Worm (Caenorhabditis elegans) whole organism, young adult: ENCODE results near the gene nhr-227.

ENCODE experiments used
- C17E4.6 ChIP-seq: fragments of 200-800 bp; sonication (Bioruptor generic); IDR thresholded peaks from 2 replicates; pipeline ENCODE4 v1.3.6; 2022; ENCODE audit warnings: missing genetic modification reagents, missing genetic modification characterization, missing compliant biosample characterization
- D2030.7 ChIP-seq: fragments of 200-800 bp; sonication (Bioruptor generic); IDR thresholded peaks from 2 replicates; pipeline ENCODE4 v1.3.6; 2022; ENCODE audit warnings: missing genetic modification reagents, missing genetic modification characterization, missing compliant biosample characterization
- F22D6.2 ChIP-seq: sonication (generic microtip); optimal IDR thresholded peaks from 2 replicates; lab custom pipeline; 2016; ENCODE audit warnings: mild to moderate bottlenecking, missing genetic modification characterization, missing compliant biosample characterization
- F33H1.4 ChIP-seq: fragments of 200-800 bp; sonication (Bioruptor generic); IDR thresholded peaks from 2 replicates; pipeline ENCODE4 v1.3.6; 2022; ENCODE audit warnings: missing genetic modification reagents, missing genetic modification characterization, missing compliant biosample characterization
- F57A8.1 ChIP-seq: fragments of 200-800 bp; sonication (Bioruptor generic); optimal IDR thresholded peaks from 2 replicates; lab custom pipeline; 2018; ENCODE audit warnings: mild to moderate bottlenecking, missing genetic modification characterization, moderate library complexity, missing compliant biosample characterization
- T26A5.8 ChIP-seq: sonication (generic microtip); optimal IDR thresholded peaks from 2 replicates; lab custom pipeline; 2016; ENCODE audit warnings: missing genetic modification characterization, missing compliant biosample characterization
- Y53F4B.3 ChIP-seq: fragments of 200-800 bp; sonication (Bioruptor generic); IDR thresholded peaks from 2 replicates; pipeline ENCODE4 v1.3.6; 2022; ENCODE audit warnings: missing genetic modification reagents, missing genetic modification characterization, missing compliant biosample characterization
- Y53G8AR.9 ChIP-seq: fragments of 200-800 bp; sonication (Bioruptor generic); conservative IDR thresholded peaks from 2 replicates; pipeline ENCODE4 v1.3.6; 2022; ENCODE audit warnings: missing genetic modification reagents, missing genetic modification characterization, missing compliant biosample characterization
- akir-1 ChIP-seq: fragments of 200-800 bp; sonication (Bioruptor generic); optimal IDR thresholded peaks from 2 replicates; lab custom pipeline; 2018; ENCODE audit warnings: mild to moderate bottlenecking, missing genetic modification characterization, moderate library complexity, missing compliant biosample characterization
- ama-1 ChIP-seq, 3 experiments: fragments of 150-350 bp in 1 of 3; sonication (generic microtip) in 2 of 3; optimal IDR thresholded peaks; 2 replicates each; lab custom pipeline; 2014 to 2018; ENCODE audit warnings: missing biosample characterization in 2 of 3, missing genetic modification characterization in 2 of 3, missing genetic modification reagents in 2 of 3
- aptf-2 ChIP-seq: fragments of 200-800 bp; sonication (Bioruptor generic); conservative IDR thresholded peaks from 2 replicates; pipeline ENCODE4 v1.3.6; 2022; ENCODE audit warnings: missing genetic modification reagents, missing genetic modification characterization, missing compliant biosample characterization
- attf-5 ChIP-seq: fragments of 200-800 bp; sonication (Bioruptor generic); optimal IDR thresholded peaks from 2 replicates; lab custom pipeline; 2018; ENCODE audit warnings: mild to moderate bottlenecking, missing genetic modification characterization, missing compliant biosample characterization
- ccch-3 ChIP-seq: fragments of 200-800 bp; sonication (Bioruptor generic); optimal IDR thresholded peaks from 2 replicates; lab custom pipeline; 2018; ENCODE audit warnings: mild to moderate bottlenecking, missing genetic modification characterization, missing compliant biosample characterization
- ceh-40 ChIP-seq: fragments of 200-800 bp; sonication (Bioruptor generic); IDR thresholded peaks from 2 replicates; pipeline ENCODE4 v1.3.6; 2022; ENCODE audit warnings: missing genetic modification characterization, missing compliant biosample characterization
- die-1 ChIP-seq: sonication (generic microtip); optimal IDR thresholded peaks from 2 replicates; lab custom pipeline; 2016; ENCODE audit warnings: missing genotype, mild to moderate bottlenecking, missing genetic modification characterization, missing compliant biosample characterization
- dox-1 ChIP-seq: fragments of 200-800 bp; sonication (Bioruptor generic); IDR thresholded peaks from 2 replicates; pipeline ENCODE4 v1.3.6; 2022; ENCODE audit warnings: missing genetic modification reagents, missing genetic modification characterization, missing compliant biosample characterization
- efl-1 ChIP-seq: fragments of 150-350 bp; optimal IDR thresholded peaks from 2 replicates; lab custom pipeline; 2014; ENCODE audit warnings: missing biosample characterization, missing genetic modification reagents, missing genetic modification characterization
- ekl-4 ChIP-seq: fragments of 200-800 bp; sonication (Bioruptor generic); IDR thresholded peaks from 2 replicates; pipeline ENCODE4 v1.3.6; 2022; ENCODE audit warnings: missing genetic modification reagents, missing genetic modification characterization, missing compliant biosample characterization
- ets-4 ChIP-seq: fragments of 200-800 bp; sonication (Bioruptor generic); optimal IDR thresholded peaks from 2 replicates; lab custom pipeline; 2018; ENCODE audit warnings: mild to moderate bottlenecking, missing genetic modification characterization, missing compliant biosample characterization
- fkh-3 ChIP-seq: sonication (generic microtip); optimal IDR thresholded peaks from 2 replicates; lab custom pipeline; 2016; ENCODE audit warnings: mild to moderate bottlenecking, missing genetic modification characterization, missing compliant biosample characterization
- hlh-12 ChIP-seq: sonication (generic microtip); optimal IDR thresholded peaks from 2 replicates; lab custom pipeline; 2016; ENCODE audit warnings: missing genetic modification characterization, missing compliant biosample characterization
- hmg-1.2 ChIP-seq: fragments of 200-800 bp; sonication (Bioruptor generic); IDR thresholded peaks from 2 replicates; pipeline ENCODE4 v1.3.6; 2022; ENCODE audit warnings: missing genetic modification reagents, missing genetic modification characterization, missing compliant biosample characterization
- hrde-1 ChIP-seq: sonication (generic microtip); optimal IDR thresholded peaks from 2 replicates; lab custom pipeline; 2016; ENCODE audit warnings: missing genetic modification characterization, mild to moderate bottlenecking, missing compliant biosample characterization, moderate library complexity, missing genotype, missing genetic modification reagents, borderline replicate concordance
- lag-1 ChIP-seq: fragments of 200-800 bp; sonication (Bioruptor generic); IDR thresholded peaks from 2 replicates; pipeline ENCODE4 v1.3.6; 2022; ENCODE audit warnings: missing genetic modification reagents, missing genetic modification characterization, missing compliant biosample characterization
- lin-54 ChIP-seq: fragments of 200-800 bp; sonication (Bioruptor generic); optimal IDR thresholded peaks from 2 replicates; lab custom pipeline; 2018; ENCODE audit warnings: mild to moderate bottlenecking, missing genetic modification characterization, missing compliant biosample characterization
- nfyb-1 ChIP-seq: fragments of 200-800 bp; sonication (Bioruptor generic); IDR thresholded peaks from 2 replicates; pipeline ENCODE4 v1.3.6; 2022; ENCODE audit warnings: missing genetic modification reagents, missing genetic modification characterization, missing compliant biosample characterization
- nhr-120 ChIP-seq: fragments of 200-800 bp; sonication (Bioruptor generic); IDR thresholded peaks from 2 replicates; pipeline ENCODE4 v1.3.6; 2022; ENCODE audit warnings: missing genetic modification characterization, missing compliant biosample characterization
- nhr-179 ChIP-seq: sonication (generic microtip); optimal IDR thresholded peaks from 2 replicates; lab custom pipeline; 2016; ENCODE audit warnings: mild to moderate bottlenecking, missing genetic modification characterization, missing compliant biosample characterization
- nhr-80 ChIP-seq: sonication (generic microtip); optimal IDR thresholded peaks from 2 replicates; lab custom pipeline; 2016; ENCODE audit warnings: missing genetic modification characterization, missing compliant biosample characterization
- pbrm-1 ChIP-seq: fragments of 200-800 bp; sonication (Bioruptor generic); IDR thresholded peaks from 2 replicates; pipeline ENCODE4 v1.3.6; 2022; ENCODE audit warnings: missing genetic modification reagents, missing genetic modification characterization, missing compliant biosample characterization
- rcor-1 ChIP-seq: fragments of 200-800 bp; sonication (Bioruptor generic); IDR thresholded peaks from 2 replicates; pipeline ENCODE4 v1.3.6; 2022; ENCODE audit warnings: missing genetic modification reagents, missing genetic modification characterization, missing compliant biosample characterization
- repo-1 ChIP-seq: sonication (generic microtip); optimal IDR thresholded peaks from 2 replicates; lab custom pipeline; 2017; ENCODE audit warnings: mild to moderate bottlenecking, missing genetic modification characterization, missing compliant biosample characterization
- rpc-1 ChIP-seq, 2 experiments: fragments of 150-350 bp in 1 of 2; sonication (generic microtip) in 1 of 2; optimal IDR thresholded peaks; 2 replicates each; lab custom pipeline; 2014 to 2018; ENCODE audit warnings: missing biosample characterization in 1 of 2, missing genetic modification characterization in 1 of 2, missing genetic modification reagents in 1 of 2, missing genotype in 1 of 2
- snpc-1.3 ChIP-seq: sonication (generic microtip); optimal IDR thresholded peaks from 2 replicates; lab custom pipeline; 2017; ENCODE audit warnings: missing genetic modification characterization, mild to moderate bottlenecking, missing compliant biosample characterization, antibody characterized with exemption, moderate library complexity, missing genotype, missing genetic modification reagents; ENCODE audit not compliant: insufficient read depth
- tbp1 ChIP-seq: fragments of 200-800 bp; sonication (Bioruptor generic); optimal IDR thresholded peaks from 2 replicates; lab custom pipeline; 2018; ENCODE audit warnings: mild to moderate bottlenecking, missing genetic modification characterization, missing compliant biosample characterization
- zfh-2 ChIP-seq: fragments of 200-800 bp; sonication (Bioruptor generic); conservative IDR thresholded peaks from 2 replicates; pipeline ENCODE4 v1.3.6; 2022; ENCODE audit warnings: missing genetic modification reagents, missing genetic modification characterization, missing compliant biosample characterization
- zim-3 ChIP-seq: sonication (generic microtip); optimal IDR thresholded peaks from 2 replicates; lab custom pipeline; 2017; ENCODE audit warnings: mild to moderate bottlenecking, missing genetic modification characterization, moderate library complexity, missing compliant biosample characterization
- ztf-22 ChIP-seq: fragments of 200-800 bp; sonication (Bioruptor generic); optimal IDR thresholded peaks from 2 replicates; lab custom pipeline; 2018; ENCODE audit warnings: mild to moderate bottlenecking, missing genetic modification characterization, moderate library complexity, missing compliant biosample characterization
- ztf-3 ChIP-seq: fragments of 200-800 bp; sonication (Bioruptor generic); optimal IDR thresholded peaks from 2 replicates; lab custom pipeline; 2018; ENCODE audit warnings: mild to moderate bottlenecking, missing genetic modification characterization, missing compliant biosample characterization

Gene nhr-227

DNA sequence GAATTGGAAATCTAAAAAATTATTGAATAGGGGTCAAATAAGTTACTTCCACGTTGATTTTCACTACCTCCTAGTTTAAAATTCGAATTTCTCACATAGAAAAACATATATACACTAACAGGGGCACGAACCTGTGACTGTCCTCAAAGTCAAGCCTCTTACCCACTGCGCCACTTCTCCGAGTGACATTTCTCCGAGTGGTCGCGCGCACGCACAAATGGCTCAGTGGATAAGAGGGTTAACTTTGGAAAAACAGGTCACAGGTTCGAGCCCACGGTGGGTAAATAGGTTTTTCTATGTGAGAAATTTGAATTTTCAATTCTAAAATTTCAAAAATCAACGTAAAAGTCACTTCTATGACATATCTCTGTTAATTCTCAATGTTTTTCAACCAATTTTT lies 8.0 kb upstream of the nhr-227 start (continued):
- TF ChIP-seq aptf-2 (GFP tag; lab: Robert Waterston, UW) (no peak), attf-5 (GFP tag; lab: Kevin White, UChicago) (no peak), die-1 (tag; lab: Kevin White, UChicago) (no peak), zim-3 (tag; lab: Kevin White, UChicago) (no peak), D2030.7 (GFP tag; lab: Robert Waterston, UW) (peak; percentile 21; the same call in 1 of the 2 replicates), hlh-12 (tag; lab: Kevin White, UChicago) (no peak), nfyb-1 (GFP tag; lab: Robert Waterston, UW) (no peak), nhr-179 (no peak), dox-1 (peak; percentile 26; the same call in 1 of the 2 replicates), lin-54 (no peak), T26A5.8 (no peak), F33H1.4 (GFP tag; lab: Robert Waterston, UW) (no peak), F22D6.2 (tag; lab: Kevin White, UChicago) (no peak), repo-1 (tag; lab: Kevin White, UChicago) (no peak), C17E4.6 (no peak), zfh-2 (GFP tag; lab: Robert Waterston, UW) (no peak), hrde-1 (tag; lab: Kevin White, UChicago) (no peak), pbrm-1 (GFP tag; lab: Robert Waterston, UW) (no peak), F57A8.1 (GFP tag; lab: Kevin White, UChicago) (no peak), Y53G8AR.9 (no peak), ama-1 (optimal IDR thresholded peaks at IDR 0.05; lab: Kevin White, UChicago) (no peak), ama-1 (GFP tag; optimal IDR thresholded peaks at IDR 0.05; lab: Kevin White, UChicago) (no peak), ceh-40 (GFP tag; lab: Robert Waterston, UW) (no peak), ztf-3 (no peak), ets-4 (no peak), tbp1 (GFP tag; lab: Kevin White, UChicago) (peak; percentile 64), nhr-120 (GFP tag; lab: Robert Waterston, UW) (no peak), fkh-3 (no peak), snpc-1.3 (tag; lab: Kevin White, UChicago) (no peak), hmg-1.2 (GFP tag; lab: Robert Waterston, UW) (peak; percentile 10; the same call in 1 of the 2 replicates), rpc-1 (optimal IDR thresholded peaks at IDR 0.05; lab: Kevin White, UChicago) (no peak), rpc-1 (tag; optimal IDR thresholded peaks at IDR 0.05; lab: Kevin White, UChicago) (peak; percentile 50), rcor-1 (no peak), ccch-3 (no peak), efl-1 (peak; percentile 14)
- TF ChIP-seq, all 124 proteins: peak for 9

- TF ChIP-seq nhr-80 (peak; percentile 33), akir-1 (GFP tag; lab: Kevin White, UChicago) (no peak), lag-1 (GFP tag; lab: Robert Waterston, UW) (no peak), Y53F4B.3 (GFP tag; lab: Robert Waterston, UW) (no peak), rcor-1 (no peak), ekl-4 (no peak), ztf-22 (GFP tag; lab: Kevin White, UChicago) (no peak)
These were observed 7.2 kb upstream of the nhr-227 start, which contains the start of gene nhr-59 for ce11 chrV:2278052-2278451. TSS of gene nhr-59 (minus strand) at chrV:2278265.
